Worm (Caenorhabditis elegans) whole organism, L1 larva: Measurements from ENCODE around the gene C34F6.5.

Experiments
- aly-2 ChIP-seq: fragments of 150-350 bp; optimal IDR thresholded peaks from 2 replicates; lab custom pipeline; 2014; ENCODE audit warnings: missing biosample characterization, missing genetic modification characterization
- blmp-1 ChIP-seq: fragments of 150-350 bp; optimal IDR thresholded peaks from 2 replicates; lab custom pipeline; 2014; ENCODE audit warnings: missing biosample characterization, missing genetic modification characterization
- ces-1 ChIP-seq: fragments of 150-350 bp; optimal IDR thresholded peaks from 2 replicates; lab custom pipeline; 2014; ENCODE audit warnings: missing biosample characterization, missing genetic modification reagents, missing genetic modification characterization
- isw-1 ChIP-seq: fragments of 200-800 bp; sonication (Bioruptor generic); IDR thresholded peaks from 2 replicates; pipeline ENCODE4 v1.3.6; 2022; ENCODE audit warnings: missing genetic modification characterization, missing compliant biosample characterization
- jun-1 ChIP-seq: fragments of 150-350 bp; optimal IDR thresholded peaks from 2 replicates; lab custom pipeline; 2014; ENCODE audit warnings: missing biosample characterization, missing genetic modification reagents, missing genetic modification characterization
- lir-3 ChIP-seq: sonication (generic microtip); optimal IDR thresholded peaks from 2 replicates; lab custom pipeline; 2016; ENCODE audit warnings: mild to moderate bottlenecking, missing genetic modification characterization, moderate library complexity, missing compliant biosample characterization; ENCODE audit not compliant: poor library complexity
- nhr-12 ChIP-seq: sonication (generic microtip); optimal IDR thresholded peaks from 2 replicates; lab custom pipeline; 2017; ENCODE audit warnings: missing biosample characterization, missing genetic modification characterization
- nhr-28 ChIP-seq: fragments of 150-350 bp; optimal IDR thresholded peaks from 2 replicates; lab custom pipeline; 2014; ENCODE audit warnings: missing biosample characterization, missing genetic modification characterization
- nhr-90 ChIP-seq: sonication (generic microtip); optimal IDR thresholded peaks from 2 replicates; lab custom pipeline; 2016; ENCODE audit warnings: mild to moderate bottlenecking, missing genetic modification characterization, missing compliant biosample characterization; ENCODE audit not compliant: poor library complexity
- unc-30 ChIP-seq: sonication (generic microtip); optimal IDR thresholded peaks from 2 replicates; lab custom pipeline; 2017; ENCODE audit warnings: missing biosample characterization, missing genetic modification characterization
- unc-62 ChIP-seq: fragments of 150-350 bp; optimal IDR thresholded peaks from 2 replicates; lab custom pipeline; 2014; ENCODE audit warnings: missing biosample characterization, missing genetic modification reagents, missing genetic modification characterization

DNA sequence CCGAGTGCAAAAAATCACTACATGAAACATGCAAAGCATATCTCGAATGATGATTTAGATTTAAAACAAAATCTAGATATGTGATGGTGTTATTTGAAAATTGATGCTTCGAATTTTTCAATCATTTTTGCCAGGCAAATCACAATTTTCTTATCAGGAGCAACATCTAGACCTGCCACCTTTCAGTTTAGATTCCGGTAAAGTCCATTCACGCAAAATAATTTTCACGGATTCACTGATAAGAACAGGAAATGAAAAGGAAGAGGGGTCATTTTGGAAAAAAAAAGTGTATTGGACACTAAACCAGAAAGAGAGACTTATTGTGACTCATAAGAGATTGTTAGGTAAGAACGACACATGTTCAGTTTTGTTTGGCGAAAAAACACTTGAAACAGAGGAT, 43.2 kb upstream of the C34F6.5 start:
- TF ChIP-seq isw-1 (GFP tag; lab: Robert Waterston, UW), result no peak
- TF ChIP-seq lir-3, result no peak
- TF ChIP-seq unc-30 (tag; lab: Kevin White, UChicago), result no peak
- TF ChIP-seq nhr-28, result no peak
- TF ChIP-seq aly-2 (tag; lab: Kevin White, UChicago), result no peak
- TF ChIP-seq nhr-12 (tag; lab: Kevin White, UChicago), result no peak
- TF ChIP-seq unc-62 (GFP tag; lab: Kevin White, UChicago), result no peak
- no peak for TF ChIP-seq jun-1
- no peak for TF ChIP-seq nhr-90 (tag; lab: Kevin White, UChicago)
- no peak for TF ChIP-seq blmp-1 (tag; lab: Kevin White, UChicago)
- no peak for TF ChIP-seq ces-1 (GFP tag; lab: Kevin White, UChicago)
